Fruit fly (Drosophila melanogaster): Measurements from ENCODE around the gene MED6.
A peak's percentile ranks its signal among the peaks of the same experiment; 100 is the strongest.

Gene MED6

dm6 chr3R:9777941-9778360 is 9.2 kb upstream of the MED6 start, which contains the start of gene RpS29 (continued):
- TF ChIP-seq sima (GFP tag; optimal IDR thresholded peaks at IDR 0.05) (peak; percentile 44), CG8281 (tag; optimal IDR thresholded peaks at IDR 0.05) (peak; percentile 8), corto (GFP tag; optimal IDR thresholded peaks at IDR 0.05) (no peak), CG4328 (GFP tag; optimal IDR thresholded peaks at IDR 0.05) (peak; percentile 87), CG30020 (tag; optimal IDR thresholded peaks at IDR 0.05) (peak; percentile 44), CG14860 (GFP tag; IDR thresholded peaks at IDR 0.05; ENCODE audit: partially characterized antibody) (peak; percentile 79), Doc2 (GFP tag; IDR thresholded peaks at IDR 0.05) (no peak), disco-r (GFP tag; optimal IDR thresholded peaks at IDR 0.05) (peak; percentile 68), ind (GFP tag; optimal IDR thresholded peaks at IDR 0.05) (peak; percentile 83), pb (GFP tag; optimal IDR thresholded peaks at IDR 0.05) (peak; percentile 78), Sry-β (GFP tag; optimal IDR thresholded peaks at IDR 0.05) (peak; percentile 53), sens-2 (GFP tag; IDR thresholded peaks at IDR 0.05) (no peak; the same call in 1 of the 2 replicates), CG16813 (GFP tag; IDR thresholded peaks at IDR 0.05; ENCODE audit: partially characterized antibody) (peak; percentile 93), CG17361 (GFP tag; IDR thresholded peaks at IDR 0.05) (peak; percentile 68), Taf1 (GFP tag; IDR thresholded peaks at IDR 0.05) (0 out of 2 replicates have a peak, but pooled peaks have one; percentile 50), CG7372 (GFP tag; IDR thresholded peaks at IDR 0.05) (peak; percentile 77), CG18619 (GFP tag; optimal IDR thresholded peaks at IDR 0.05) (peak; percentile 83), pnt (GFP tag; optimal IDR thresholded peaks at IDR 0.05) (peak; percentile 73), CG6765 (GFP tag; optimal IDR thresholded peaks at IDR 0.05) (peak; percentile 83), Xbp1 (GFP tag; optimal IDR thresholded peaks at IDR 0.05) (peak; percentile 85), Ravus (GFP tag; IDR thresholded peaks at IDR 0.05) (no peak), CG31388 (GFP tag; optimal IDR thresholded peaks at IDR 0.05) (no peak), CG12391 (tag; optimal IDR thresholded peaks at IDR 0.05) (peak; percentile 84), CG30431 (GFP tag; optimal IDR thresholded peaks at IDR 0.05) (peak; percentile 47), Dp (GFP tag; optimal IDR thresholded peaks at IDR 0.05) (peak; percentile 99), Meics (GFP tag; optimal IDR thresholded peaks at IDR 0.05) (peak; percentile 87), Usf (GFP tag; optimal IDR thresholded peaks at IDR 0.05) (peak; percentile 58), CG9797 (GFP tag; optimal IDR thresholded peaks at IDR 0.05) (peak; percentile 87), grau (tag; optimal IDR thresholded peaks at IDR 0.05) (peak; percentile 76), CG33213 (GFP tag; optimal IDR thresholded peaks at IDR 0.05) (peak; percentile 94), yki (optimal IDR thresholded peaks at IDR 0.05) (no peak), dan (GFP tag; IDR thresholded peaks at IDR 0.05) (no peak), Aef1 (GFP tag; IDR thresholded peaks at IDR 0.05) (peak; percentile 77), CG10366 (GFP tag; IDR thresholded peaks at IDR 0.05) (peak; percentile 86), CG8944 (GFP tag; optimal IDR thresholded peaks at IDR 0.05) (peak; percentile 84), D19A (tag; optimal IDR thresholded peaks at IDR 0.05) (peak; percentile 34), Gsc (GFP tag; IDR thresholded peaks at IDR 0.05) (no peak), klu (GFP tag; IDR thresholded peaks at IDR 0.05) (peak; percentile 31; the same call in 1 of the 2 replicates), exex (tag; optimal IDR thresholded peaks at IDR 0.05) (peak; percentile 39), seq (GFP tag; IDR thresholded peaks at IDR 0.05) (no peak; the same call in 1 of the 2 replicates), Elba2 (GFP tag; optimal IDR thresholded peaks at IDR 0.05) (no peak), fd96Cb (tag; optimal IDR thresholded peaks at IDR 0.05) (peak; percentile 8), slp2 (GFP tag; optimal IDR thresholded peaks at IDR 0.05) (peak; percentile 63), pita (GFP tag; optimal IDR thresholded peaks at IDR 0.05) (no peak), ham (GFP tag; IDR thresholded peaks at IDR 0.05) (no peak), HHEX (GFP tag; optimal IDR thresholded peaks at IDR 0.05) (peak; percentile 82), Dref (GFP tag; IDR thresholded peaks at IDR 0.05) (peak; percentile 98), Bgb (GFP tag; IDR thresholded peaks at IDR 0.05; ENCODE audit: partially characterized antibody) (peak; percentile 98), CG13624 (GFP tag; optimal IDR thresholded peaks at IDR 0.05) (peak; percentile 92), Atf-2 (GFP tag; optimal IDR thresholded peaks at IDR 0.05) (peak; percentile 30), CG7987 (GFP tag; optimal IDR thresholded peaks at IDR 0.05) (peak; percentile 90), Lhr (GFP tag; optimal IDR thresholded peaks at IDR 0.05) (peak; percentile 90)
